Worm (Caenorhabditis elegans) whole organism, L4/young adult: ENCODE measurements around the gene rnr-1.

Experiments used
- W03F9.2 ChIP-seq: fragments of 150-350 bp; optimal IDR thresholded peaks from 2 replicates; lab custom pipeline; 2014; ENCODE audit warnings: missing biosample characterization, missing genetic modification characterization
- him-1 ChIP-seq: sonication (generic microtip); optimal IDR thresholded peaks from 2 replicates; lab custom pipeline; 2016; ENCODE audit warnings: missing genotype, missing genetic modification reagents, missing genetic modification characterization, missing compliant biosample characterization

DNA sequence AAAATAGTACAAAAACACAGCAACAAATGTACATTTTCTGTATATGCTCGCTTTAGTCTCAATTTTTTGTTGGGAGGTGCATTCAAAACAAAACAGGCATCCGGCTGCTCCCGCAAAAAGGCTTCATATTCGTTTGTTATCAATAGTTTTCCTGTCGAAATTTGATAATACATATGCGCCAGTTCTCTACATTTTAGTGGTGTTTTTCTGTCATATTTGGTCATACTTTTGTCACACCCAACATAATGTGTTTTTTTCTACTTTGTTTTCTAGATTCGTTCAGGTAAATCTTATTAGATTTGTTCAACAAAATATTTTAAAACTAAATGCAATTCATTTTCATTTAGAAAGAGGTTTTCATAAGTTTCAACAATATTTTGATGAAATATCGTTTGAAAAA is 29.9 kb upstream of the rnr-1 start:
- TF ChIP-seq him-1 (no peak), W03F9.2 (tag; lab: Kevin White, UChicago) (no peak)
